Fruit fly (Drosophila melanogaster) whole organism, embryonic: Measurements from ENCODE around the gene CstF50.

ENCODE experiments used
- ATbp ChIP-seq: fragments of 200-800 bp; sonication (Bioruptor generic); optimal IDR thresholded peaks from 2 replicates; lab custom pipeline; 2017; ENCODE audit warnings: missing biosample characterization, mild to moderate bottlenecking, missing genetic modification characterization, missing genetic modification reagents
- Atf3 ChIP-seq: fragments of 200-800 bp; sonication (Bioruptor generic); optimal IDR thresholded peaks from 3 replicates; lab custom pipeline; 2016; ENCODE audit warnings: missing biosample characterization, missing genetic modification characterization
- CG11093 ChIP-seq: fragments of 200-800 bp; sonication (Bioruptor generic); IDR thresholded peaks from 3 replicates; pipeline ENCODE4 v1.3.6; 2022; ENCODE audit warnings: missing biosample characterization, missing genetic modification characterization
- CG12299 ChIP-seq: fragments of 200-800 bp; sonication (Bioruptor generic); optimal IDR thresholded peaks from 2 replicates; lab custom pipeline; 2018; ENCODE audit warnings: missing biosample characterization, mild to moderate bottlenecking, missing genetic modification characterization
- CG13775 ChIP-seq: fragments of 200-800 bp; sonication (Bioruptor generic); optimal IDR thresholded peaks from 3 replicates; lab custom pipeline; 2017; ENCODE audit warnings: missing biosample characterization, mild to moderate bottlenecking, missing genetic modification characterization
- CG14860 ChIP-seq: fragments of 200-800 bp; sonication (Bioruptor generic); IDR thresholded peaks from 3 replicates; pipeline ENCODE4 v1.3.6; 2022; ENCODE audit warnings: missing biosample characterization, missing genetic modification characterization; ENCODE audit not compliant: partially characterized antibody
- CG17328 ChIP-seq: fragments of 200-800 bp; sonication (Bioruptor generic); IDR thresholded peaks from 2 replicates; pipeline ENCODE4 v1.3.6; 2022; ENCODE audit warnings: missing biosample characterization, missing genetic modification characterization
- CG17385 ChIP-seq: fragments of 200-800 bp; sonication (Bioruptor generic); optimal IDR thresholded peaks from 3 replicates; lab custom pipeline; 2018; ENCODE audit warnings: missing biosample characterization, mild to moderate bottlenecking, missing genetic modification characterization
- CG2712 ChIP-seq: fragments of 200-800 bp; optimal IDR thresholded peaks from 3 replicates; lab custom pipeline; 2019; ENCODE audit warnings: missing biosample characterization, mild to moderate bottlenecking, missing genetic modification characterization, moderate library complexity
- CG30403 ChIP-seq: fragments of 200-800 bp; sonication (Bioruptor generic); optimal IDR thresholded peaks from 3 replicates; lab custom pipeline; 2016; ENCODE audit warnings: missing biosample characterization, missing genetic modification characterization
- CG32767 ChIP-seq: fragments of 200-800 bp; sonication (Bioruptor generic); IDR thresholded peaks from 2 replicates; pipeline ENCODE4 v1.3.6; 2022; ENCODE audit warnings: missing biosample characterization, missing genetic modification characterization
- CG3281 ChIP-seq: fragments of 200-800 bp; sonication (Bioruptor generic); optimal IDR thresholded peaks from 3 replicates; lab custom pipeline; 2017; ENCODE audit warnings: missing biosample characterization, mild to moderate bottlenecking, missing genetic modification characterization
- CG3407 ChIP-seq: fragments of 200-800 bp; sonication (Bioruptor generic); optimal IDR thresholded peaks from 2 replicates; lab custom pipeline; 2018; ENCODE audit warnings: missing biosample characterization, mild to moderate bottlenecking, missing genetic modification characterization
- CG3838 ChIP-seq: fragments of 200-800 bp; sonication (Bioruptor generic); optimal IDR thresholded peaks from 3 replicates; lab custom pipeline; 2016; ENCODE audit warnings: missing biosample characterization, missing genetic modification characterization
- CG6254 ChIP-seq: fragments of 200-800 bp; sonication (Bioruptor generic); optimal IDR thresholded peaks from 3 replicates; lab custom pipeline; 2017; ENCODE audit warnings: mild to moderate bottlenecking, missing biosample characterization, missing genetic modification reagents, missing genetic modification characterization
- CG7745 ChIP-seq: fragments of 200-800 bp; sonication (Bioruptor generic); optimal IDR thresholded peaks from 2 replicates; lab custom pipeline; 2018; ENCODE audit warnings: missing biosample characterization, mild to moderate bottlenecking, missing genetic modification characterization, moderate library complexity
- CG7987 ChIP-seq: fragments of 200-800 bp; sonication (Bioruptor generic); optimal IDR thresholded peaks from 2 replicates; lab custom pipeline; 2018; ENCODE audit warnings: missing biosample characterization, mild to moderate bottlenecking, missing genetic modification characterization, moderate library complexity
- CTCF ChIP-seq: fragments of 200-800 bp; sonication (Bioruptor generic); optimal IDR thresholded peaks from 2 replicates; lab custom pipeline; 2017; ENCODE audit warnings: missing biosample characterization, mild to moderate bottlenecking, missing genetic modification characterization, moderate library complexity
- Dek ChIP-seq: fragments of 200-800 bp; sonication (Bioruptor generic); optimal IDR thresholded peaks from 3 replicates; lab custom pipeline; 2019; ENCODE audit warnings: missing biosample characterization, mild to moderate bottlenecking, missing genetic modification characterization, moderate library complexity
- Dref ChIP-seq: fragments of 200-800 bp; sonication (Bioruptor generic); IDR thresholded peaks from 2 replicates; pipeline ENCODE4 v1.3.6; 2022; ENCODE audit warnings: missing biosample characterization, missing genetic modification characterization
- H15 ChIP-seq: fragments of 200-800 bp; sonication (Bioruptor generic); IDR thresholded peaks from 3 replicates; pipeline ENCODE4 v1.3.6; 2022; ENCODE audit warnings: missing biosample characterization, missing genetic modification characterization
- HLH54F ChIP-seq: fragments of 200-800 bp; sonication (Bioruptor generic); optimal IDR thresholded peaks from 3 replicates; lab custom pipeline; 2016; ENCODE audit warnings: missing biosample characterization, missing genetic modification characterization
- Hmr ChIP-seq: fragments of 200-800 bp; sonication (Bioruptor generic); optimal IDR thresholded peaks from 3 replicates; lab custom pipeline; 2017; ENCODE audit warnings: mild to moderate bottlenecking, missing biosample characterization, missing genetic modification reagents, missing genetic modification characterization
- Lim3 ChIP-seq: fragments of 200-800 bp; sonication (Bioruptor generic); IDR thresholded peaks from 2 replicates; pipeline ENCODE4 v1.3.6; 2022; ENCODE audit warnings: missing biosample characterization, missing genetic modification characterization
- Mrtf ChIP-seq: fragments of 200-800 bp; sonication (Bioruptor generic); IDR thresholded peaks from 3 replicates; pipeline ENCODE4 v1.3.6; 2022; ENCODE audit warnings: missing biosample characterization, missing genetic modification characterization
- Myb ChIP-seq: fragments of 200-800 bp; sonication (Bioruptor generic); optimal IDR thresholded peaks from 2 replicates; lab custom pipeline; 2016; ENCODE audit warnings: missing biosample characterization, missing genetic modification characterization
- NK7.1 ChIP-seq: fragments of 200-800 bp; sonication (Bioruptor generic); optimal IDR thresholded peaks from 3 replicates; lab custom pipeline; 2016; ENCODE audit warnings: missing biosample characterization, missing genetic modification characterization
- Oli ChIP-seq: fragments of 200-800 bp; sonication (Bioruptor generic); optimal IDR thresholded peaks from 2 replicates; lab custom pipeline; 2018; ENCODE audit warnings: missing biosample characterization, mild to moderate bottlenecking, missing genetic modification characterization, moderate library complexity
- Optix ChIP-seq: fragments of 200-800 bp; sonication (Bioruptor generic); IDR thresholded peaks from 3 replicates; pipeline ENCODE4 v1.3.6; 2022; ENCODE audit warnings: missing biosample characterization, missing genetic modification characterization
- Ravus ChIP-seq: fragments of 200-800 bp; sonication (Bioruptor generic); IDR thresholded peaks from 2 replicates; pipeline ENCODE4 v1.3.6; 2022; ENCODE audit warnings: missing biosample characterization, missing genetic modification characterization
- Rx ChIP-seq: fragments of 200-800 bp; sonication (Bioruptor generic); IDR thresholded peaks from 2 replicates; pipeline ENCODE4 v1.3.6; 2022; ENCODE audit warnings: missing biosample characterization, missing genetic modification characterization
- Six4 ChIP-seq: fragments of 200-800 bp; sonication (Bioruptor generic); optimal IDR thresholded peaks from 2 replicates; lab custom pipeline; 2016; ENCODE audit warnings: missing biosample characterization, missing genetic modification characterization
- Taf1 ChIP-seq: fragments of 200-800 bp; sonication (Bioruptor generic); IDR thresholded peaks from 2 replicates; pipeline ENCODE4 v1.3.6; 2022; ENCODE audit warnings: missing biosample characterization, missing genetic modification characterization
- bowl ChIP-seq: fragments of 200-800 bp; sonication (Bioruptor generic); IDR thresholded peaks from 2 replicates; pipeline ENCODE4 v1.3.6; 2022; ENCODE audit warnings: missing biosample characterization, missing genetic modification characterization
- btn ChIP-seq: fragments of 200-800 bp; sonication (Bioruptor generic); optimal IDR thresholded peaks from 2 replicates; lab custom pipeline; 2016; ENCODE audit warnings: missing biosample characterization, missing genetic modification characterization
- dimm ChIP-seq: fragments of 200-800 bp; sonication (Bioruptor generic); IDR thresholded peaks from 2 replicates; pipeline ENCODE4 v1.3.6; 2022; ENCODE audit warnings: missing biosample characterization, missing genetic modification characterization
- emc ChIP-seq: fragments of 200-800 bp; sonication (Bioruptor generic); optimal IDR thresholded peaks from 2 replicates; lab custom pipeline; 2016; ENCODE audit warnings: missing biosample characterization, missing genetic modification characterization
- ems ChIP-seq: fragments of 200-800 bp; sonication (Bioruptor generic); optimal IDR thresholded peaks from 3 replicates; lab custom pipeline; 2016; ENCODE audit warnings: missing biosample characterization, missing genetic modification characterization
- fru ChIP-seq: fragments of >200 bp; optimal IDR thresholded peaks from 2 replicates; lab custom pipeline; 2017
- hkb ChIP-seq, 2 experiments: fragments of 200-800 bp in 1 of 2; fragments of >200 bp in 1 of 2; sonication (Bioruptor generic) in 1 of 2; IDR thresholded peaks in 1 of 2; optimal IDR thresholded peaks in 1 of 2; 2 replicates each; pipeline versions ENCODE4 v1.3.6 to Lab custom; 2017 to 2022; ENCODE audit warnings: missing biosample characterization in 1 of 2, missing genetic modification characterization in 1 of 2
- ken ChIP-seq: fragments of 200-800 bp; sonication (Bioruptor generic); IDR thresholded peaks from 3 replicates; pipeline ENCODE4 v1.3.6; 2022; ENCODE audit warnings: missing biosample characterization, missing genetic modification characterization
- luna ChIP-seq: fragments of 200-800 bp; sonication (Bioruptor generic); optimal IDR thresholded peaks from 2 replicates; lab custom pipeline; 2016; ENCODE audit warnings: missing biosample characterization, missing genetic modification characterization
- mirr ChIP-seq: fragments of 200-800 bp; sonication (Bioruptor generic); optimal IDR thresholded peaks from 3 replicates; lab custom pipeline; 2018; ENCODE audit warnings: missing biosample characterization, mild to moderate bottlenecking, missing genetic modification characterization
- onecut ChIP-seq: fragments of 200-800 bp; sonication (Bioruptor generic); IDR thresholded peaks from 2 replicates; pipeline ENCODE4 v1.3.6; 2022; ENCODE audit warnings: missing biosample characterization, missing genetic modification characterization
- pho ChIP-seq: fragments of 200-800 bp; sonication (Bioruptor generic); optimal IDR thresholded peaks from 2 replicates; lab custom pipeline; 2016; ENCODE audit warnings: missing biosample characterization, missing genetic modification characterization
- pita ChIP-seq: fragments of 200-800 bp; sonication (Bioruptor generic); optimal IDR thresholded peaks from 2 replicates; lab custom pipeline; 2017; ENCODE audit warnings: missing biosample characterization, mild to moderate bottlenecking, missing genetic modification characterization
- row ChIP-seq: fragments of 200-800 bp; sonication (Bioruptor generic); IDR thresholded peaks from 3 replicates; pipeline ENCODE4 v1.3.6; 2022; ENCODE audit warnings: missing biosample characterization, missing genetic modification characterization
- schlank ChIP-seq: fragments of 200-800 bp; sonication (Bioruptor generic); optimal IDR thresholded peaks from 2 replicates; lab custom pipeline; 2018; ENCODE audit warnings: missing biosample characterization, mild to moderate bottlenecking, missing genetic modification characterization
- sd ChIP-seq: fragments of 200-800 bp; sonication (Bioruptor generic); optimal IDR thresholded peaks from 3 replicates; lab custom pipeline; 2018; ENCODE audit warnings: missing biosample characterization, mild to moderate bottlenecking, missing genetic modification characterization, moderate library complexity
- sna ChIP-seq: fragments of 200-800 bp; sonication (Bioruptor generic); IDR thresholded peaks from 2 replicates; pipeline ENCODE4 v1.3.6; 2022; ENCODE audit warnings: missing biosample characterization, missing genetic modification characterization; ENCODE audit not compliant: partially characterized antibody
- sr ChIP-seq: fragments of 200-800 bp; sonication (Bioruptor generic); IDR thresholded peaks from 3 replicates; pipeline ENCODE4 v1.3.6; 2022; ENCODE audit warnings: missing biosample characterization, missing genetic modification characterization
- tgo ChIP-seq: fragments of 200-800 bp; sonication (Bioruptor generic); IDR thresholded peaks from 3 replicates; pipeline ENCODE4 v1.3.6; 2022; ENCODE audit warnings: missing biosample characterization, missing genetic modification characterization
- yki ChIP-seq: fragments of >200 bp; optimal IDR thresholded peaks from 3 replicates; lab custom pipeline; 2018
- zen ChIP-seq: fragments of 200-800 bp; sonication (Bioruptor generic); optimal IDR thresholded peaks from 3 replicates; lab custom pipeline; 2018; ENCODE audit warnings: missing biosample characterization, mild to moderate bottlenecking, missing genetic modification characterization, moderate library complexity

Gene CstF50

DNA sequence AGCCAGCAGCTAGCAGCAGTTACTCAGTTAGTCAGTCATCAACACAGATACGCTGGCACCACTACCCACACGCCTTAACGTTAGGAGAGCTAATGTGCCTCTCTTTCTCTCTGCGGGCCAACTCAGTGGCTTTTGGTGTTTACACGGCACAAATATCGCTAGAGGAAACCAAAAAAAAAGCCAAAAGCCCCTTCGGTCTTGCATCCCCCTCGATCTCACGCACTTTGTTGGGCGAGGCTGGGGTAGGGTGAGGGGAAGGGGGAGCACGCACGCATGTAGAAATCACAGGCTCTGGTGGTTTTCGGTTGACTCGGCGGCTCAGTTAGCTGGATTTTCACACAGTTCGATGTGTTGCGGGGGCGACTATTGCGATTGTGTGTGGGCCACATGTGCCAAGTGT, 14.8 kb downstream of the CstF50 start (continued):
- TF ChIP-seq CG6254 (GFP tag; lab: Kevin White, UChicago) (no peak), dimm (no peak), Mrtf (GFP tag; lab: Robert Waterston, UW) (no peak), bowl (no peak), mirr (GFP tag; lab: Kevin White, UChicago) (no peak), emc (no peak), hkb (optimal IDR thresholded peaks at IDR 0.05; lab: Kevin White, UChicago) (no peak), hkb (GFP tag; IDR thresholded peaks at IDR 0.05; lab: Robert Waterston, UW) (no peak), onecut (GFP tag; lab: Robert Waterston, UW) (no peak), CG7745 (tag; lab: Kevin White, UChicago) (no peak), NK7.1 (no peak), schlank (tag; lab: Kevin White, UChicago) (no peak), sr (GFP tag; lab: Robert Waterston, UW) (peak; percentile 85; the same call in 2 of the 3 replicates), Atf3 (GFP tag; lab: Kevin White, UChicago) (no peak), CG3838 (no peak), sd (peak; percentile 54), CG12299 (tag; lab: Kevin White, UChicago) (no peak), CG3281 (GFP tag; lab: Kevin White, UChicago) (no peak), Ravus (GFP tag; lab: Robert Waterston, UW) (no peak), Dref (GFP tag; lab: Robert Waterston, UW) (no peak), Six4 (GFP tag; lab: Kevin White, UChicago) (no peak), ken (GFP tag; lab: Robert Waterston, UW) (no peak), Myb (GFP tag; lab: Kevin White, UChicago) (no peak), CG32767 (GFP tag; lab: Robert Waterston, UW) (no peak), pho (GFP tag; lab: Kevin White, UChicago) (no peak), H15 (GFP tag; lab: Robert Waterston, UW) (no peak), CG17328 (GFP tag; lab: Robert Waterston, UW) (no peak), CG7987 (GFP tag; lab: Kevin White, UChicago) (no peak), tgo (GFP tag; lab: Robert Waterston, UW) (0 out of 3 replicates have a peak, but pooled peaks have one; percentile 13), ems (GFP tag; lab: Kevin White, UChicago) (no peak), CG13775 (no peak), sna (GFP tag; lab: Robert Waterston, UW) (no peak), yki (lab: Kevin White, UChicago) (no peak), Dek (tag; lab: Kevin White, UChicago) (no peak), CG11093 (GFP tag; lab: Robert Waterston, UW) (no peak), ATbp (GFP tag; lab: Kevin White, UChicago) (peak; percentile 32), CG17385 (GFP tag; lab: Kevin White, UChicago) (peak; percentile 23), Optix (GFP tag; lab: Robert Waterston, UW) (no peak), HLH54F (GFP tag; lab: Kevin White, UChicago) (no peak), fru (no peak), luna (GFP tag; lab: Kevin White, UChicago) (no peak), CG30403 (GFP tag; lab: Kevin White, UChicago) (no peak), CG2712 (tag; lab: Kevin White, UChicago) (no peak), CG3407 (peak; percentile 13), pita (GFP tag; lab: Kevin White, UChicago) (no peak), Lim3 (no peak), zen (no peak), row (GFP tag; lab: Robert Waterston, UW) (0 out of 3 replicates have a peak, but pooled peaks have one; percentile 6), btn (GFP tag; lab: Kevin White, UChicago) (no peak), Taf1 (GFP tag; lab: Robert Waterston, UW) (no peak), Rx (GFP tag; lab: Robert Waterston, UW) (no peak), Oli (tag; lab: Kevin White, UChicago) (no peak), Hmr (peak; percentile 41), CG14860 (GFP tag; lab: Robert Waterston, UW) (0 out of 3 replicates have a peak, but pooled peaks have one; percentile 28), CTCF (no peak)
